Worm (Caenorhabditis elegans): ENCODE measurements around the gene srbc-30.

DNA sequence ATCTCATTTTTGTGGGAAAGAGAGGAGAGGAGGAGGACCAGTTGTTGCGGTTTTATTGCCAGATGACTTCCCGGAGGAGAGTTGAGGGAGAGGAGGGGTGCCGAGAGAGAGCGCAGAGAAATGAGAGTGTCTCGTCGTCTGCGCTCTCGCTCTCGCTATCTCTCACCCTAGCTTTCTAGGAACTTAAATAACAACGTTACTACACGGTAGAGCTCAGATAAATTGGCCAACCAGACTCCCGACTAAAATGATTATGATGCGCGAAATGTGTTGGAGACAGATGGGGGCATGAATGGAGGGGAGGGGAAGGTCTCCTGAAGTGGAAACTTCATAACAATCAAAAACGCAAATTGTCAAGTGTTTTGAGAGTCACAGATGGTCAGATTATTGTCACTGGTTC lies 25.6 kb downstream of the srbc-30 start:
- TF ChIP-seq egl-27 (tag; optimal IDR thresholded peaks at IDR 0.05) (no peak), nhr-42 (GFP tag; IDR thresholded peaks at IDR 0.05) (no peak), F10B5.3 (tag; optimal IDR thresholded peaks at IDR 0.05) (no peak), mdl-1 (tag; optimal IDR thresholded peaks at IDR 0.05) (no peak)
